Worm (Caenorhabditis elegans): ENCODE results near the gene D2007.2.

The D2007.2 gene

DNA sequence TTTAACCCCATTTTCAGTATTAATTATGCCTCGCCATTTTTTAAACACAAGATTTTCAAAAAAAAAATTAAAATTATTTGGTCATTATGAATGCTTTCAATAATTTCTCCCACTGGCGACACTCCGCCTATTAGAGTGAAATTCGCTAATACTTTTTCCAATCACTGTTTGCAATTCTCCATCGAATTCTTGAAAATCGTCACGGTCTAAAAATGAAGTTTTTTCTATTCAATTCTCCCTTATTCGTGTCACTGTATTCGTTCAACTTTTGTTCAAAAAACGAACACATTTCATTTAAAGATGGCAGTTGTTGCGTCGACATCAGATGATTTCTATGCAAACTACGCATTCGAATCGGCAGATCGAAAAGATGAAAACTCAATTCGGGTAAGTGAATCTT, 40.3 kb upstream of the D2007.2 start, which contains the start of gene C14B9.3:
C14B9.3 (plus strand) TSS at position 301 of the 400 bp plus-strand sequence.
- no peak for TF ChIP-seq snpc-4 (tag; optimal IDR thresholded peaks at IDR 0.05)
- TF ChIP-seq nhr-237 (tag; optimal IDR thresholded peaks at IDR 0.05): no peak
- TF ChIP-seq elt-3 (tag; optimal IDR thresholded peaks at IDR 0.05): no peak
- no peak for TF ChIP-seq lin-13 (tag; optimal IDR thresholded peaks at IDR 0.05)
- TF ChIP-seq nhr-2 (tag; optimal IDR thresholded peaks at IDR 0.05): no peak
- TF ChIP-seq sem-2 (GFP tag; optimal IDR thresholded peaks at IDR 0.05): no peak
- TF ChIP-seq lin-32 (GFP tag; optimal IDR thresholded peaks at IDR 0.05): no peak
- TF ChIP-seq mep-1 (tag; optimal IDR thresholded peaks at IDR 0.05): no peak
- TF ChIP-seq ham-2 (GFP tag; optimal IDR thresholded peaks at IDR 0.05): no peak
- TF ChIP-seq tbx-8 (GFP tag; optimal IDR thresholded peaks at IDR 0.05): no peak
- TF ChIP-seq unc-62 (GFP tag; optimal IDR thresholded peaks at IDR 0.05): no peak
- TF ChIP-seq pha-4 (tag; optimal IDR thresholded peaks at IDR 0.05): no peak

DNA sequence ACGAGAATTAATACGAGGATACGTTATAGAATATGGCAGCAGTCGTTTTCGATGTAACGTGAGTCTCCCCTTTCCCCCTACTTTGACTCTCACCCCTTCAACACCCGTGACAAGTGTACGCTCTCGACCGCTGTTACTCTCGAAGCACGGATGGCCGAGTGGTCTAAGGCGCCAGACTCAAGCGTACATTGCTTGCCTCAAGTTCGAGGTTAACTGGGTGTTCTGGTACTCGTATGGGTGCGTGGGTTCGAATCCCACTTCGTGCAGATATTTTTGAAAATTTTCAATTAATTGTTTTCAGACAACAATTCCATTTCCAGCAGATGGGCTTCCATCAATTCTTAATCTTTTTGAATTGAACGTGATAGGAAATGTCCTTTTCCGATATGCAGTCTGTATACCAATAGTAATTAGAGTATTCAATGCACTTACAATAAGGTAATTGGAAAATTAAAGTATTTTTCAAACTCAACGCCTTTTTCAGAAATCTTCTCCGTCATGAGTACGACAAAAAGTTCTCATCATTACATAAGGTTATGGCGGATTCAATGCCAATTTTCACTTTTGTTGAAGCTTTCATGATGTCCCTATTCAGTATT, 39.2 kb upstream of the D2007.2 start:
- TF ChIP-seq bed-3 (GFP tag; optimal IDR thresholded peaks at IDR 0.05) (peak; percentile 59), unc-39 (tag; optimal IDR thresholded peaks at IDR 0.05) (no peak), sptf-1 (tag; optimal IDR thresholded peaks at IDR 0.05) (peak; percentile 88), ham-2 (GFP tag; optimal IDR thresholded peaks at IDR 0.05) (peak; percentile 81), M03D4.4 (tag; optimal IDR thresholded peaks at IDR 0.05) (peak; percentile 89), mab-5 (tag; optimal IDR thresholded peaks at IDR 0.05) (no peak), flh-1 (GFP tag; optimal IDR thresholded peaks at IDR 0.05) (peak; percentile 66), unc-120 (tag; optimal IDR thresholded peaks at IDR 0.05; ENCODE audit: poor library complexity, severe bottlenecking) (peak; percentile 74), nhr-237 (tag; optimal IDR thresholded peaks at IDR 0.05) (no peak), hlh-1 (tag; optimal IDR thresholded peaks at IDR 0.05) (peak; percentile 12), ceh-43 (GFP tag; optimal IDR thresholded peaks at IDR 0.05) (peak; percentile 77), blmp-1 (tag; optimal IDR thresholded peaks at IDR 0.05) (no peak), drap-1 (GFP tag; optimal IDR thresholded peaks at IDR 0.05) (peak; percentile 85), ceh-83 (GFP tag; optimal IDR thresholded peaks at IDR 0.05) (peak; percentile 95), sem-2 (GFP tag; optimal IDR thresholded peaks at IDR 0.05) (peak; percentile 91), zip-8 (tag; optimal IDR thresholded peaks at IDR 0.05) (no peak), tbx-8 (GFP tag; optimal IDR thresholded peaks at IDR 0.05) (peak; percentile 55), mls-2 (tag; optimal IDR thresholded peaks at IDR 0.05) (peak; percentile 91), nhr-28 (tag; optimal IDR thresholded peaks at IDR 0.05) (no peak), elt-3 (tag; optimal IDR thresholded peaks at IDR 0.05) (peak; percentile 26), snpc-4 (tag; optimal IDR thresholded peaks at IDR 0.05) (no peak), ztf-11 (tag; optimal IDR thresholded peaks at IDR 0.05) (no peak), pha-4 (tag; optimal IDR thresholded peaks at IDR 0.05) (peak; percentile 50), ces-1 (GFP tag; optimal IDR thresholded peaks at IDR 0.05) (peak; percentile 39), lin-13 (tag; optimal IDR thresholded peaks at IDR 0.05) (peak; percentile 51), lin-32 (GFP tag; optimal IDR thresholded peaks at IDR 0.05) (peak; percentile 76), lsy-2 (tag; optimal IDR thresholded peaks at IDR 0.05) (no peak), nhr-76 (tag; optimal IDR thresholded peaks at IDR 0.05) (no peak), cnd-1 (tag; optimal IDR thresholded peaks at IDR 0.05) (peak; percentile 91), mep-1 (tag; optimal IDR thresholded peaks at IDR 0.05) (peak; percentile 34), nhr-2 (tag; optimal IDR thresholded peaks at IDR 0.05) (no peak), unc-62 (GFP tag; optimal IDR thresholded peaks at IDR 0.05) (no peak), ceh-39 (tag; optimal IDR thresholded peaks at IDR 0.05) (no peak), nhr-12 (tag; optimal IDR thresholded peaks at IDR 0.05) (peak; percentile 63), elt-1 (tag; optimal IDR thresholded peaks at IDR 0.05; ENCODE audit: borderline replicate concordance, insufficient read depth) (no peak)

- TF ChIP-seq blmp-1 (tag; optimal IDR thresholded peaks at IDR 0.05) (no peak), ceh-39 (tag; optimal IDR thresholded peaks at IDR 0.05) (no peak), lin-13 (tag; optimal IDR thresholded peaks at IDR 0.05) (no peak)
Observed at ce11 chrIII:8111347-8111746, 37.4 kb upstream of the D2007.2 start.

DNA sequence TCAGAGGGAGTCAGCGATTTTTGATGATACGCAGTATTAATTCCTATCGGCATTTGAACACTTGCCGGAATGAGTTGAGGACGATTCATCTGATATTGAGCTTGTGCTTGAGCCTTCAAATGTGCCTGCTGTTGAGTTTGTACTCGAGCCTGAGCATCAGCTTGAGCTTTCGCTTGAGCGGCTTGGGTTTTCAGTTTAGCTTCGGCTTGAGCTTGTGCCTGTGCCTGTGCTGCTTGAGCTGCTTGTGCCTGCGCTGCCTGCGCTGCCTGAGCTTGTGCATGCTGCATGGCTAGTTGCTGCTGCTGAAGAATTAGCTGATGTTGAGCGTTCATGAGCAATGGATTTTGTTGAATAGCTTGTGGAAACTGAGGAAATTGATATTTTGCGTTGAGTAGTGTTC, 32.9 kb upstream of the D2007.2 start:
- TF ChIP-seq nhr-12 (tag; optimal IDR thresholded peaks at IDR 0.05) (no peak), hlh-1 (tag; optimal IDR thresholded peaks at IDR 0.05) (no peak), sem-2 (GFP tag; optimal IDR thresholded peaks at IDR 0.05) (no peak), nhr-28 (tag; optimal IDR thresholded peaks at IDR 0.05) (no peak), elt-3 (tag; optimal IDR thresholded peaks at IDR 0.05) (no peak), elt-1 (tag; optimal IDR thresholded peaks at IDR 0.05; ENCODE audit: borderline replicate concordance, insufficient read depth) (no peak), mab-5 (tag; optimal IDR thresholded peaks at IDR 0.05) (no peak), ceh-43 (GFP tag; optimal IDR thresholded peaks at IDR 0.05) (no peak), snpc-4 (tag; optimal IDR thresholded peaks at IDR 0.05) (no peak), lin-13 (tag; optimal IDR thresholded peaks at IDR 0.05) (no peak), tbx-8 (GFP tag; optimal IDR thresholded peaks at IDR 0.05) (no peak), lsy-2 (tag; optimal IDR thresholded peaks at IDR 0.05) (no peak), M03D4.4 (tag; optimal IDR thresholded peaks at IDR 0.05) (no peak), mls-2 (tag; optimal IDR thresholded peaks at IDR 0.05) (no peak), unc-120 (tag; optimal IDR thresholded peaks at IDR 0.05; ENCODE audit: poor library complexity, severe bottlenecking) (no peak), ceh-39 (tag; optimal IDR thresholded peaks at IDR 0.05) (no peak), unc-39 (tag; optimal IDR thresholded peaks at IDR 0.05) (no peak), nhr-76 (tag; optimal IDR thresholded peaks at IDR 0.05) (no peak), ces-1 (GFP tag; optimal IDR thresholded peaks at IDR 0.05) (no peak)
